Fruit fly (Drosophila melanogaster) whole organism, pupa: ENCODE data around the gene CG12194.

Source experiments
- CG10348 ChIP-seq: fragments of 200-800 bp; sonication (Bioruptor generic); IDR thresholded peaks from 2 replicates; pipeline ENCODE4 v1.3.6; 2022; ENCODE audit warnings: missing biosample characterization, missing genetic modification characterization
- CG14655 ChIP-seq: fragments of 200-800 bp; sonication (Bioruptor generic); optimal IDR thresholded peaks from 3 replicates; lab custom pipeline; 2017; ENCODE audit warnings: mild to moderate bottlenecking, missing biosample characterization, missing genetic modification reagents, missing genetic modification characterization

DNA sequence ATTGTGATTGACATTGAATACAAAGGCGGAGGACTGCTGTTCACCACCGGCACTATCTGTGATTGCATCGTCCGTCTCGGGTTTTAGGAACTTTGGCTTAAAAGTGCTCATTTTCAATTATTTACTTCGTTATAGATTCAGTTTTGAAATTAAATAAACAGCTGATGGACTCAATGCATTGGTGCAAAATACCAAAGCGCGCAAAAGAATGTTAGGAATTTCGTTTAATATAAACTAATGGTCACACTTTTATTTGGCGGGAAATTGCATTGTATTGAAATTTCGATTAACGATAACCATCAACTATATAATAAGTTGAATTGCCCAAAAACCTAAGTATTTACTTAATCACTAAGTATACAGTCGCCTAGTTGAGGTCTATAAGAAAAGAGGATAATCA lies 20.1 kb upstream of the CG12194 start, which contains the start of gene CG3225:
- TF ChIP-seq CG10348 (GFP tag; lab: Robert Waterston, UW) (no peak), CG14655 (GFP tag; lab: Kevin White, UChicago) (no peak)
